Worm (Caenorhabditis elegans) whole organism, L4 larva: Measurements from ENCODE around the gene sri-70.

ENCODE experiments used
- F10B5.3 ChIP-seq: sonication (generic microtip); optimal IDR thresholded peaks from 2 replicates; lab custom pipeline; 2016; ENCODE audit warnings: mild to moderate bottlenecking, missing genetic modification characterization, missing compliant biosample characterization
- F37D6.2 ChIP-seq: sonication (generic microtip); optimal IDR thresholded peaks from 2 replicates; lab custom pipeline; 2016; ENCODE audit warnings: mild to moderate bottlenecking, missing genetic modification characterization, missing compliant biosample characterization
- ama-1 ChIP-seq: fragments of 150-350 bp; optimal IDR thresholded peaks from 2 replicates; lab custom pipeline; 2014; ENCODE audit warnings: inconsistent platforms, mixed read lengths
- attf-4 ChIP-seq: sonication (generic microtip); optimal IDR thresholded peaks from 3 replicates; lab custom pipeline; 2017; ENCODE audit warnings: missing biosample characterization, missing genetic modification characterization
- jun-1 ChIP-seq: fragments of 150-350 bp; optimal IDR thresholded peaks from 2 replicates; lab custom pipeline; 2014; ENCODE audit warnings: missing biosample characterization, missing genetic modification reagents, missing genetic modification characterization
- mep-1 ChIP-seq: fragments of 150-350 bp; sonication (generic microtip); optimal IDR thresholded peaks from 3 replicates; lab custom pipeline; 2014; ENCODE audit warnings: missing biosample characterization, missing genetic modification characterization
- mes-2 ChIP-seq: sonication (generic microtip); optimal IDR thresholded peaks from 2 replicates; lab custom pipeline; 2016; ENCODE audit warnings: missing genotype, mild to moderate bottlenecking, missing genetic modification characterization, missing compliant biosample characterization; ENCODE audit not compliant: poor library complexity, severe bottlenecking
- nhr-111 ChIP-seq: fragments of 200-800 bp; sonication (Bioruptor generic); optimal IDR thresholded peaks from 2 replicates; lab custom pipeline; 2018; ENCODE audit warnings: mild to moderate bottlenecking, missing genetic modification characterization, missing compliant biosample characterization
- nhr-6 ChIP-seq: fragments of 150-350 bp; optimal IDR thresholded peaks from 2 replicates; lab custom pipeline; 2014; ENCODE audit warnings: missing biosample characterization, missing genetic modification characterization
- ztf-11 ChIP-seq: fragments of 150-350 bp; optimal IDR thresholded peaks from 2 replicates; lab custom pipeline; 2014; ENCODE audit warnings: missing biosample characterization, missing genetic modification characterization

- TF ChIP-seq jun-1: no peak
- TF ChIP-seq ztf-11 (tag; lab: Kevin White, UChicago): no peak
- TF ChIP-seq nhr-6 (tag; lab: Kevin White, UChicago): no peak
- no peak for TF ChIP-seq ama-1 (lab: Kevin White, UChicago)
- TF ChIP-seq attf-4 (tag; lab: Kevin White, UChicago): no peak
- no peak for TF ChIP-seq F37D6.2 (tag; lab: Kevin White, UChicago)
- no peak for TF ChIP-seq F10B5.3 (tag; lab: Kevin White, UChicago)
- TF ChIP-seq mep-1 (tag; lab: Kevin White, UChicago): no peak
- TF ChIP-seq nhr-111 (GFP tag; lab: Kevin White, UChicago): no peak
- no peak for TF ChIP-seq mes-2 (tag; lab: Kevin White, UChicago)
Measured at ce11 chrV:17296443-17296842, 6.4 kb upstream of the sri-70 start.
